Fruit fly (Drosophila melanogaster) whole organism, embryonic: ENCODE measurements around the gene FoxL1.
A peak's percentile ranks its signal among the peaks of the same experiment; 100 is the strongest.

ENCODE experiments used
- Adf1 ChIP-seq: fragments of 200-800 bp; sonication (Bioruptor generic); IDR thresholded peaks from 2 replicates; pipeline ENCODE4 v1.3.6; 2022; ENCODE audit warnings: missing biosample characterization, missing genetic modification characterization
- Aef1 ChIP-seq: fragments of 200-800 bp; sonication (Bioruptor generic); IDR thresholded peaks from 3 replicates; pipeline ENCODE4 v1.3.6; 2022; ENCODE audit warnings: missing biosample characterization, missing genetic modification characterization
- B-H1 ChIP-seq: fragments of 200-800 bp; sonication (Bioruptor generic); IDR thresholded peaks from 3 replicates; pipeline ENCODE4 v1.3.6; 2022; ENCODE audit warnings: missing biosample characterization, missing genetic modification characterization
- CG11085 ChIP-seq: fragments of 200-800 bp; sonication (Bioruptor generic); IDR thresholded peaks from 2 replicates; pipeline ENCODE4 v1.3.6; 2022; ENCODE audit warnings: missing biosample characterization, missing genetic modification characterization
- CG12744 ChIP-seq: fragments of 200-800 bp; sonication (Bioruptor generic); optimal IDR thresholded peaks from 2 replicates; lab custom pipeline; 2016; ENCODE audit warnings: missing biosample characterization, missing genetic modification characterization
- CG13424 ChIP-seq: fragments of 200-800 bp; sonication (Bioruptor generic); optimal IDR thresholded peaks from 2 replicates; lab custom pipeline; 2019; ENCODE audit warnings: missing biosample characterization, mild to moderate bottlenecking, missing genetic modification characterization, moderate library complexity
- CG15011 ChIP-seq: fragments of 200-800 bp; sonication (Bioruptor generic); optimal IDR thresholded peaks from 3 replicates; lab custom pipeline; 2018; ENCODE audit warnings: missing biosample characterization, mild to moderate bottlenecking, missing genetic modification characterization
- CG15601 ChIP-seq: fragments of 200-800 bp; sonication (Bioruptor generic); optimal IDR thresholded peaks from 3 replicates; lab custom pipeline; 2019; ENCODE audit warnings: missing biosample characterization, mild to moderate bottlenecking, missing genetic modification characterization, moderate library complexity
- CG17359 ChIP-seq: fragments of 200-800 bp; sonication (Bioruptor generic); optimal IDR thresholded peaks from 3 replicates; lab custom pipeline; 2018; ENCODE audit warnings: missing biosample characterization, mild to moderate bottlenecking, missing genetic modification characterization, moderate library complexity
- CG18476 ChIP-seq: fragments of 200-800 bp; sonication (Bioruptor generic); optimal IDR thresholded peaks from 2 replicates; lab custom pipeline; 2016; ENCODE audit warnings: missing biosample characterization, mild to moderate bottlenecking, missing genetic modification characterization
- CG18764 ChIP-seq: fragments of 200-800 bp; sonication (Bioruptor generic); optimal IDR thresholded peaks from 3 replicates; lab custom pipeline; 2016; ENCODE audit warnings: missing biosample characterization, missing genetic modification characterization
- CG2120 ChIP-seq: fragments of 200-800 bp; sonication (Bioruptor generic); optimal IDR thresholded peaks from 3 replicates; lab custom pipeline; 2016; ENCODE audit warnings: missing biosample characterization, missing genetic modification characterization
- CG2202 ChIP-seq: fragments of 200-800 bp; sonication (Bioruptor generic); optimal IDR thresholded peaks from 2 replicates; lab custom pipeline; 2018; ENCODE audit warnings: missing biosample characterization, mild to moderate bottlenecking, missing genetic modification characterization
- CG3065 ChIP-seq: fragments of 200-800 bp; sonication (Bioruptor generic); optimal IDR thresholded peaks from 2 replicates; lab custom pipeline; 2016; ENCODE audit warnings: missing biosample characterization, missing genetic modification characterization
- CG34376 ChIP-seq: fragments of 200-800 bp; sonication (Bioruptor generic); optimal IDR thresholded peaks from 2 replicates; lab custom pipeline; 2018; ENCODE audit warnings: missing biosample characterization, mild to moderate bottlenecking, missing genetic modification characterization
- CG5245 ChIP-seq: fragments of 200-800 bp; sonication (Bioruptor generic); optimal IDR thresholded peaks from 3 replicates; lab custom pipeline; 2016; ENCODE audit warnings: missing biosample characterization, missing genetic modification characterization
- CG9727 ChIP-seq: fragments of 200-800 bp; sonication (Bioruptor generic); optimal IDR thresholded peaks from 3 replicates; lab custom pipeline; 2017; ENCODE audit warnings: missing biosample characterization, mild to moderate bottlenecking, missing genetic modification characterization
- Chrac-16 ChIP-seq: fragments of 200-800 bp; sonication (Bioruptor generic); optimal IDR thresholded peaks from 3 replicates; lab custom pipeline; 2016; ENCODE audit warnings: missing biosample characterization, missing genetic modification characterization
- Dad ChIP-seq: fragments of 200-800 bp; sonication (Bioruptor generic); optimal IDR thresholded peaks from 3 replicates; lab custom pipeline; 2016; ENCODE audit warnings: missing biosample characterization, missing genetic modification characterization
- Fer1 ChIP-seq: fragments of 200-800 bp; sonication (Bioruptor generic); optimal IDR thresholded peaks from 2 replicates; lab custom pipeline; 2017; ENCODE audit warnings: missing biosample characterization, mild to moderate bottlenecking, missing genetic modification characterization
- GATAe ChIP-seq: fragments of 200-800 bp; sonication (Bioruptor generic); conservative IDR thresholded peaks from 2 replicates; pipeline ENCODE4 v1.3.6; 2022; ENCODE audit warnings: missing biosample characterization, missing genetic modification characterization
- H15 ChIP-seq: fragments of 200-800 bp; sonication (Bioruptor generic); IDR thresholded peaks from 3 replicates; pipeline ENCODE4 v1.3.6; 2022; ENCODE audit warnings: missing biosample characterization, missing genetic modification characterization
- HLH54F ChIP-seq: fragments of 200-800 bp; sonication (Bioruptor generic); optimal IDR thresholded peaks from 3 replicates; lab custom pipeline; 2016; ENCODE audit warnings: missing biosample characterization, missing genetic modification characterization
- Hand ChIP-seq: fragments of 200-800 bp; sonication (Bioruptor generic); optimal IDR thresholded peaks from 2 replicates; lab custom pipeline; 2017; ENCODE audit warnings: mild to moderate bottlenecking, missing biosample characterization, missing genetic modification reagents, missing genetic modification characterization
- MESR4 ChIP-seq: fragments of 200-800 bp; sonication (Bioruptor generic); optimal IDR thresholded peaks from 2 replicates; lab custom pipeline; 2018; ENCODE audit warnings: missing biosample characterization, mild to moderate bottlenecking, missing genetic modification characterization, moderate library complexity
- NK7.1 ChIP-seq: fragments of 200-800 bp; sonication (Bioruptor generic); optimal IDR thresholded peaks from 3 replicates; lab custom pipeline; 2016; ENCODE audit warnings: missing biosample characterization, missing genetic modification characterization
- Pdp1 ChIP-seq, 2 experiments: fragments of 200-800 bp; sonication (Bioruptor generic); optimal IDR thresholded peaks; 3 replicates each; lab custom pipeline; 2016; ENCODE audit warnings: missing biosample characterization in 2 of 2, missing genetic modification characterization in 2 of 2, mild to moderate bottlenecking in 1 of 2, moderate library complexity in 1 of 2
- Sox100B ChIP-seq: fragments of 200-800 bp; sonication (Bioruptor generic); optimal IDR thresholded peaks from 3 replicates; lab custom pipeline; 2018; ENCODE audit warnings: missing biosample characterization, mild to moderate bottlenecking, missing genetic modification characterization
- Sox102F ChIP-seq: fragments of 200-800 bp; sonication (Bioruptor generic); optimal IDR thresholded peaks from 2 replicates; lab custom pipeline; 2018; ENCODE audit warnings: missing biosample characterization, mild to moderate bottlenecking, missing genetic modification characterization, moderate library complexity
- Xrp1 ChIP-seq: fragments of 200-800 bp; sonication (Bioruptor generic); IDR thresholded peaks from 2 replicates; pipeline ENCODE4 v1.3.6; 2022; ENCODE audit warnings: missing biosample characterization, missing genetic modification characterization
- ara ChIP-seq: fragments of 200-800 bp; sonication (Bioruptor generic); IDR thresholded peaks from 2 replicates; pipeline ENCODE4 v1.3.6; 2022; ENCODE audit warnings: missing biosample characterization, missing genetic modification characterization
- bsh ChIP-seq, 2 experiments: fragments of 200-800 bp; sonication (Bioruptor generic); optimal IDR thresholded peaks; 2 replicates each; lab custom pipeline; 2017 to 2018; ENCODE audit warnings: mild to moderate bottlenecking in 2 of 2, missing biosample characterization in 2 of 2, missing genetic modification characterization in 2 of 2, moderate library complexity in 1 of 2
- dysf ChIP-seq: fragments of 200-800 bp; sonication (Bioruptor generic); IDR thresholded peaks from 3 replicates; pipeline ENCODE4 v1.3.6; 2022; ENCODE audit warnings: missing biosample characterization, missing genetic modification characterization
- fd96Cb ChIP-seq: fragments of 200-800 bp; sonication (Bioruptor generic); optimal IDR thresholded peaks from 2 replicates; lab custom pipeline; 2018; ENCODE audit warnings: missing biosample characterization, mild to moderate bottlenecking, missing genetic modification characterization, moderate library complexity
- fru ChIP-seq: fragments of >200 bp; optimal IDR thresholded peaks from 2 replicates; lab custom pipeline; 2017
- gcm ChIP-seq: fragments of 200-800 bp; sonication (Bioruptor generic); optimal IDR thresholded peaks from 2 replicates; lab custom pipeline; 2019; ENCODE audit warnings: missing biosample characterization, mild to moderate bottlenecking, missing genetic modification characterization, moderate library complexity
- gem ChIP-seq: fragments of 200-800 bp; sonication (Bioruptor generic); optimal IDR thresholded peaks from 2 replicates; lab custom pipeline; 2019; ENCODE audit warnings: missing biosample characterization, mild to moderate bottlenecking, missing genetic modification characterization, moderate library complexity
- grn ChIP-seq: fragments of 200-800 bp; sonication (Bioruptor generic); optimal IDR thresholded peaks from 3 replicates; lab custom pipeline; 2017; ENCODE audit warnings: missing biosample characterization, missing genetic modification characterization
- ind ChIP-seq: fragments of 200-800 bp; sonication (Bioruptor generic); optimal IDR thresholded peaks from 3 replicates; lab custom pipeline; 2016; ENCODE audit warnings: missing biosample characterization, missing genetic modification characterization
- kah ChIP-seq: fragments of 200-800 bp; sonication (Bioruptor generic); optimal IDR thresholded peaks from 2 replicates; lab custom pipeline; 2018; ENCODE audit warnings: missing biosample characterization, mild to moderate bottlenecking, missing genetic modification characterization
- knrl ChIP-seq: fragments of 200-800 bp; sonication (Bioruptor generic); IDR thresholded peaks from 3 replicates; pipeline ENCODE4 v1.3.6; 2022; ENCODE audit warnings: missing biosample characterization, missing genetic modification characterization; ENCODE audit not compliant: partially characterized antibody
- pnt ChIP-seq: fragments of 200-800 bp; sonication (Bioruptor generic); optimal IDR thresholded peaks from 3 replicates; lab custom pipeline; 2016; ENCODE audit warnings: missing biosample characterization, missing genetic modification characterization
- prd ChIP-seq, 3 experiments: fragments of >200 bp in 2 of 3; fragments of 200-800 bp in 1 of 3; sonication (Bioruptor generic) in 1 of 3; optimal IDR thresholded peaks in 2 of 3; IDR thresholded peaks in 1 of 3; 2 replicates in 2 of 3; 3 replicates in 1 of 3; pipeline versions ENCODE4 v1.3.6 to Lab custom; 2017 to 2022; ENCODE audit warnings: missing biosample characterization in 1 of 3, missing genetic modification characterization in 1 of 3
- row ChIP-seq: fragments of 200-800 bp; sonication (Bioruptor generic); IDR thresholded peaks from 3 replicates; pipeline ENCODE4 v1.3.6; 2022; ENCODE audit warnings: missing biosample characterization, missing genetic modification characterization
- shn ChIP-seq: fragments of 200-800 bp; sonication (Bioruptor generic); optimal IDR thresholded peaks from 3 replicates; lab custom pipeline; 2016; ENCODE audit warnings: missing biosample characterization, missing genetic modification characterization
- slou ChIP-seq: fragments of 200-800 bp; sonication (Bioruptor generic); optimal IDR thresholded peaks from 3 replicates; lab custom pipeline; 2016; ENCODE audit warnings: missing biosample characterization, missing genetic modification characterization
- sob ChIP-seq: fragments of 200-800 bp; sonication (Bioruptor generic); IDR thresholded peaks from 2 replicates; pipeline ENCODE4 v1.3.6; 2022; ENCODE audit warnings: missing biosample characterization, missing genetic modification characterization
- ttk ChIP-seq: fragments of 200-800 bp; sonication (Bioruptor generic); IDR thresholded peaks from 2 replicates; pipeline ENCODE4 v2.1.2; 2022; ENCODE audit warnings: missing biosample characterization, missing genetic modification characterization
- twi ChIP-seq: fragments of 200-800 bp; optimal IDR thresholded peaks from 2 replicates; lab custom pipeline; 2019; ENCODE audit warnings: missing biosample characterization, mild to moderate bottlenecking, missing genetic modification characterization, moderate library complexity
- wek ChIP-seq: fragments of 200-800 bp; sonication (Bioruptor generic); optimal IDR thresholded peaks from 3 replicates; lab custom pipeline; 2018; ENCODE audit warnings: missing biosample characterization, mild to moderate bottlenecking, missing genetic modification characterization, moderate library complexity

Gene FoxL1

dm6 chr3L:4007256-4007655, 11.4 kb upstream of the FoxL1 start (continued):
- TF ChIP-seq CG15011 (GFP tag; lab: Kevin White, UChicago) (no peak), pnt (GFP tag; lab: Kevin White, UChicago) (no peak), B-H1 (GFP tag; lab: Robert Waterston, UW) (no peak), MESR4 (no peak), knrl (GFP tag; lab: Robert Waterston, UW) (no peak), bsh (GFP tag; optimal IDR thresholded peaks at IDR 0.05; lab: Kevin White, UChicago) (peak in 1 of 2 experiments; percentile 5), CG34376 (no peak), twi (tag; lab: Kevin White, UChicago) (no peak), CG3065 (GFP tag; lab: Kevin White, UChicago) (no peak)

- no peak for TF ChIP-seq Adf1 (GFP tag; lab: Robert Waterston, UW)
- TF ChIP-seq ttk (GFP tag; lab: Robert Waterston, UW), result no peak
- TF ChIP-seq H15, result no peak
- no peak for TF ChIP-seq CG18764 (GFP tag; lab: Kevin White, UChicago)
- no peak for TF ChIP-seq ind (GFP tag; lab: Kevin White, UChicago)
- no peak for TF ChIP-seq HLH54F (GFP tag; lab: Kevin White, UChicago)
- no peak for TF ChIP-seq grn (GFP tag; lab: Kevin White, UChicago)
- TF ChIP-seq Fer1 (GFP tag; lab: Kevin White, UChicago), result peak; percentile 38
- TF ChIP-seq Dad, result no peak
- TF ChIP-seq NK7.1 (GFP tag; lab: Kevin White, UChicago), result no peak
- TF ChIP-seq fd96Cb (tag; lab: Kevin White, UChicago), result peak; percentile 13
- TF ChIP-seq CG13424 (tag; lab: Kevin White, UChicago), result peak; percentile 17
- TF ChIP-seq CG5245 (GFP tag; lab: Kevin White, UChicago), result no peak
- peak; percentile 11 for TF ChIP-seq Sox102F
- TF ChIP-seq MESR4, result no peak
- no peak for TF ChIP-seq wek (GFP tag; lab: Kevin White, UChicago)
- no peak for TF ChIP-seq Chrac-16 (GFP tag; lab: Kevin White, UChicago)
- TF ChIP-seq CG12744 (GFP tag; lab: Kevin White, UChicago), result no peak
- peak; percentile 11; the same call in 1 of the 2 replicates for TF ChIP-seq Xrp1 (GFP tag; lab: Robert Waterston, UW)
- TF ChIP-seq dysf (GFP tag; lab: Robert Waterston, UW), result no peak
- TF ChIP-seq Aef1 (GFP tag; lab: Robert Waterston, UW), result no peak
- no peak for TF ChIP-seq sob (GFP tag; lab: Robert Waterston, UW)
- peak; percentile 14 for TF ChIP-seq CG17359 (tag; lab: Kevin White, UChicago)
- TF ChIP-seq CG11085, result no peak
- peak; percentile 30 for TF ChIP-seq CG9727 (GFP tag; lab: Kevin White, UChicago)
- TF ChIP-seq Hand (GFP tag; lab: Kevin White, UChicago), result peak; percentile 44
- no peak for TF ChIP-seq kah (GFP tag; lab: Kevin White, UChicago)
- TF ChIP-seq fru (lab: Kevin White, UChicago), result no peak
- no peak for TF ChIP-seq CG2202
- no peak for TF ChIP-seq Pdp1 (GFP tag; optimal IDR thresholded peaks at IDR 0.05; lab: Kevin White, UChicago)
- TF ChIP-seq CG15601 (tag; lab: Kevin White, UChicago), result no peak
- TF ChIP-seq gcm, result no peak
- no peak for TF ChIP-seq ara (GFP tag; lab: Robert Waterston, UW)
- TF ChIP-seq shn (GFP tag; lab: Kevin White, UChicago), result no peak
- no peak for TF ChIP-seq prd (optimal IDR thresholded peaks at IDR 0.05; lab: Kevin White, UChicago)
- 0 out of 3 replicates have a peak, but pooled peaks have one; percentile 4 for TF ChIP-seq prd (GFP tag; IDR thresholded peaks at IDR 0.05; lab: Robert Waterston, UW)
- no peak for TF ChIP-seq slou (GFP tag; lab: Kevin White, UChicago)
- peak; percentile 21 for TF ChIP-seq CG2120
- TF ChIP-seq CG18476 (GFP tag; lab: Kevin White, UChicago), result peak; percentile 6
- TF ChIP-seq gem, result peak; percentile 51
- no peak for TF ChIP-seq GATAe (GFP tag; lab: Robert Waterston, UW)
- 0 out of 3 replicates have a peak, but pooled peaks have one; percentile 35 for TF ChIP-seq row (GFP tag; lab: Robert Waterston, UW)
- peak; percentile 29 for TF ChIP-seq Sox100B (GFP tag; lab: Kevin White, UChicago)
Measured at dm6 chr3L:4010122-4010521, 8.6 kb upstream of the FoxL1 start.
